Worm (Caenorhabditis elegans) whole organism, L3 larva: ENCODE measurements around the gene trf-1.

Source experiments
- R02D3.7 ChIP-seq: fragments of 150-350 bp; optimal IDR thresholded peaks from 2 replicates; lab custom pipeline; 2014; ENCODE audit warnings: missing biosample characterization, missing genetic modification characterization
- ceh-16 ChIP-seq: sonication (generic microtip); optimal IDR thresholded peaks from 2 replicates; lab custom pipeline; 2017; ENCODE audit warnings: missing biosample characterization, missing genetic modification characterization
- egl-27 ChIP-seq: sonication (generic microtip); optimal IDR thresholded peaks from 4 replicates; lab custom pipeline; 2017; ENCODE audit warnings: missing biosample characterization, missing genetic modification reagents, missing genetic modification characterization
- fos-1 ChIP-seq: fragments of 150-350 bp; optimal IDR thresholded peaks from 2 replicates; lab custom pipeline; 2014; ENCODE audit warnings: missing biosample characterization, missing genetic modification characterization
- lin-39 ChIP-seq: fragments of 150-350 bp; optimal IDR thresholded peaks from 2 replicates; lab custom pipeline; 2018; ENCODE audit warnings: missing biosample characterization, missing genetic modification reagents, missing genetic modification characterization
- nhr-76 ChIP-seq: fragments of 150-350 bp; sonication (generic microtip); optimal IDR thresholded peaks from 5 replicates; lab custom pipeline; 2014; ENCODE audit warnings: missing biosample characterization, missing genetic modification characterization
- nhr-77 ChIP-seq: fragments of 150-350 bp; optimal IDR thresholded peaks from 2 replicates; lab custom pipeline; 2014; ENCODE audit warnings: missing biosample characterization, missing genetic modification characterization
- pha-4 ChIP-seq: fragments of 150-350 bp; optimal IDR thresholded peaks from 2 replicates; lab custom pipeline; 2014; ENCODE audit warnings: missing biosample characterization, missing genetic modification reagents, missing genetic modification characterization

DNA sequence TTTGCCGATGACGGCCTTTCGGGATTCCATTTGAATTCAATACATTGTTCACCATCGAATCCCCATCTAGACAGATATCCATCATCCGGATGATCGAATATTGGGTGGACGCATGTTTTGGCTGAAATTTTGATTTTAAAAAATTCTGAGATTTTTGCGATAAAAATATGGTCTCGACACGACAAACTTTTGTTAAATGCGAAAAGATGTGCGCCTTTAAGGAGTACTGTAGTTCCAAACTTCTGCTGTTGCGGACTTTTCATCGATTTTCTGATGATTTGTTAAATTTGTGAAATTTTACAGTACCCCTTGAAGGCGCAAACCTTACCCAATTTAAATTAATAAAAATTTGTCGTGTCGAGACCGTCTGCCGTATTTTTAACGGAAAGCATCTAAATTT lies 2.4 kb upstream of the trf-1 start:
- TF ChIP-seq pha-4 (no peak), nhr-76 (tag; lab: Kevin White, UChicago) (no peak), egl-27 (tag; lab: Kevin White, UChicago) (no peak), ceh-16 (tag; lab: Kevin White, UChicago) (no peak), fos-1 (tag; lab: Kevin White, UChicago) (no peak), lin-39 (tag; lab: Kevin White, UChicago) (no peak), nhr-77 (tag; lab: Kevin White, UChicago) (no peak), R02D3.7 (no peak)
